Worm (Caenorhabditis elegans) whole organism, L3 larva: ENCODE results near the gene H12I19.115.

ENCODE experiments used
- R02D3.7 ChIP-seq: fragments of 150-350 bp; optimal IDR thresholded peaks from 2 replicates; lab custom pipeline; 2014; ENCODE audit warnings: missing biosample characterization, missing genetic modification characterization
- ZK546.5 ChIP-seq: sonication (generic microtip); optimal IDR thresholded peaks from 2 replicates; lab custom pipeline; 2017; ENCODE audit warnings: missing biosample characterization, missing genetic modification characterization
- aly-2 ChIP-seq: fragments of 150-350 bp; optimal IDR thresholded peaks from 2 replicates; lab custom pipeline; 2014; ENCODE audit warnings: missing biosample characterization, missing genetic modification characterization
- ceh-16 ChIP-seq: sonication (generic microtip); optimal IDR thresholded peaks from 2 replicates; lab custom pipeline; 2017; ENCODE audit warnings: missing biosample characterization, missing genetic modification characterization
- ceh-28 ChIP-seq: fragments of 150-350 bp; optimal IDR thresholded peaks from 2 replicates; lab custom pipeline; 2014; ENCODE audit warnings: missing biosample characterization, missing genetic modification reagents, missing genetic modification characterization
- ceh-82 ChIP-seq: fragments of 150-350 bp; optimal IDR thresholded peaks from 2 replicates; lab custom pipeline; 2014; ENCODE audit warnings: missing biosample characterization, missing genetic modification characterization
- ceh-9 ChIP-seq: sonication (generic microtip); optimal IDR thresholded peaks from 2 replicates; lab custom pipeline; 2018; ENCODE audit warnings: missing biosample characterization, missing genetic modification characterization
- egl-27 ChIP-seq: sonication (generic microtip); optimal IDR thresholded peaks from 4 replicates; lab custom pipeline; 2017; ENCODE audit warnings: missing biosample characterization, missing genetic modification reagents, missing genetic modification characterization
- egl-5 ChIP-seq: fragments of 150-350 bp; optimal IDR thresholded peaks from 2 replicates; lab custom pipeline; 2017; ENCODE audit warnings: missing biosample characterization, missing genetic modification reagents, missing genetic modification characterization, inconsistent platforms
- elt-2 ChIP-seq: sonication (generic microtip); optimal IDR thresholded peaks from 2 replicates; lab custom pipeline; 2016; ENCODE audit warnings: missing genetic modification reagents, mild to moderate bottlenecking, missing genetic modification characterization, missing compliant biosample characterization
- elt-3 ChIP-seq, 3 experiments: fragments of 150-350 bp in 1 of 3; sonication (generic microtip) in 2 of 3; optimal IDR thresholded peaks; 2 replicates in 2 of 3; 4 replicates in 1 of 3; lab custom pipeline; 2014 to 2017; ENCODE audit warnings: missing biosample characterization in 3 of 3, missing genetic modification characterization in 3 of 3
- eor-1 ChIP-seq, 2 experiments: fragments of 150-350 bp; optimal IDR thresholded peaks; 2 replicates each; lab custom pipeline; 2014 to 2018; ENCODE audit warnings: missing biosample characterization in 2 of 2, missing genetic modification characterization in 2 of 2
- fkh-10 ChIP-seq: sonication (generic microtip); optimal IDR thresholded peaks from 2 replicates; lab custom pipeline; 2017; ENCODE audit warnings: missing biosample characterization, missing genetic modification reagents, missing genetic modification characterization
- fkh-2 ChIP-seq: fragments of 150-350 bp; optimal IDR thresholded peaks from 2 replicates; lab custom pipeline; 2014; ENCODE audit warnings: missing biosample characterization, missing genetic modification reagents, missing genetic modification characterization
- fos-1 ChIP-seq: fragments of 150-350 bp; optimal IDR thresholded peaks from 2 replicates; lab custom pipeline; 2014; ENCODE audit warnings: missing biosample characterization, missing genetic modification characterization
- hmg-11 ChIP-seq: sonication (generic microtip); optimal IDR thresholded peaks from 2 replicates; lab custom pipeline; 2016; ENCODE audit warnings: missing genetic modification characterization, missing compliant biosample characterization
- jun-1 ChIP-seq: fragments of 150-350 bp; optimal IDR thresholded peaks from 2 replicates; lab custom pipeline; 2014; ENCODE audit warnings: missing biosample characterization, missing genetic modification reagents, missing genetic modification characterization
- lin-15B ChIP-seq: fragments of 150-350 bp; optimal IDR thresholded peaks from 2 replicates; lab custom pipeline; 2014; ENCODE audit warnings: missing biosample characterization, missing genetic modification characterization
- lin-39 ChIP-seq: fragments of 150-350 bp; optimal IDR thresholded peaks from 2 replicates; lab custom pipeline; 2018; ENCODE audit warnings: missing biosample characterization, missing genetic modification reagents, missing genetic modification characterization
- lsy-12 ChIP-seq: sonication (generic microtip); optimal IDR thresholded peaks from 2 replicates; lab custom pipeline; 2016; ENCODE audit warnings: mild to moderate bottlenecking, missing genetic modification characterization, missing compliant biosample characterization
- mdl-1 ChIP-seq: fragments of 150-350 bp; optimal IDR thresholded peaks from 2 replicates; lab custom pipeline; 2014; ENCODE audit warnings: missing biosample characterization, missing genetic modification characterization
- mml-1 ChIP-seq: fragments of 150-350 bp; sonication (generic microtip); optimal IDR thresholded peaks from 3 replicates; lab custom pipeline; 2014; ENCODE audit warnings: missing biosample characterization, missing genetic modification characterization
- nfya-1 ChIP-seq: sonication (generic microtip); optimal IDR thresholded peaks from 2 replicates; lab custom pipeline; 2017; ENCODE audit warnings: missing genetic modification characterization, mild to moderate bottlenecking, missing compliant biosample characterization, antibody characterized with exemption, moderate library complexity; ENCODE audit not compliant: insufficient read depth
- nhr-11 ChIP-seq: fragments of 150-350 bp; optimal IDR thresholded peaks from 2 replicates; lab custom pipeline; 2014; ENCODE audit warnings: missing biosample characterization, missing genetic modification characterization
- nhr-12 ChIP-seq: fragments of 150-350 bp; optimal IDR thresholded peaks from 2 replicates; lab custom pipeline; 2014; ENCODE audit warnings: missing biosample characterization, missing genetic modification characterization
- nhr-23 ChIP-seq: fragments of 150-350 bp; optimal IDR thresholded peaks from 2 replicates; lab custom pipeline; 2014; ENCODE audit warnings: missing biosample characterization, missing genetic modification reagents, missing genetic modification characterization
- nhr-237 ChIP-seq: fragments of 150-350 bp; optimal IDR thresholded peaks from 2 replicates; lab custom pipeline; 2014; ENCODE audit warnings: missing biosample characterization, missing genetic modification characterization
- nhr-28 ChIP-seq: fragments of 150-350 bp; optimal IDR thresholded peaks from 2 replicates; lab custom pipeline; 2014; ENCODE audit warnings: missing biosample characterization, missing genetic modification characterization
- nhr-43 ChIP-seq: sonication (generic microtip); optimal IDR thresholded peaks from 2 replicates; lab custom pipeline; 2016; ENCODE audit warnings: mild to moderate bottlenecking, missing genetic modification characterization, missing compliant biosample characterization; ENCODE audit not compliant: poor library complexity, severe bottlenecking
- nhr-67 ChIP-seq: fragments of 150-350 bp; optimal IDR thresholded peaks from 2 replicates; lab custom pipeline; 2014; ENCODE audit warnings: missing biosample characterization, missing genetic modification characterization
- pha-4 ChIP-seq: fragments of 150-350 bp; optimal IDR thresholded peaks from 2 replicates; lab custom pipeline; 2014; ENCODE audit warnings: missing biosample characterization, missing genetic modification reagents, missing genetic modification characterization
- pqm-1 ChIP-seq: fragments of 150-350 bp; optimal IDR thresholded peaks from 2 replicates; lab custom pipeline; 2017; ENCODE audit warnings: missing biosample characterization, missing genetic modification characterization, inconsistent platforms
- snpc-4 ChIP-seq: fragments of 150-350 bp; optimal IDR thresholded peaks from 2 replicates; lab custom pipeline; 2014; ENCODE audit warnings: missing biosample characterization, missing genetic modification characterization
- tbx-2 ChIP-seq: sonication (generic microtip); optimal IDR thresholded peaks from 2 replicates; lab custom pipeline; 2016; ENCODE audit warnings: mild to moderate bottlenecking, missing genetic modification characterization, missing compliant biosample characterization
- unc-62 ChIP-seq: fragments of 150-350 bp; sonication (generic microtip); optimal IDR thresholded peaks from 4 replicates; lab custom pipeline; 2014; ENCODE audit warnings: missing biosample characterization, missing genetic modification reagents, missing genetic modification characterization
- zag-1 ChIP-seq: fragments of 150-350 bp; optimal IDR thresholded peaks from 2 replicates; lab custom pipeline; 2014; ENCODE audit warnings: missing biosample characterization, missing genetic modification characterization
- ztf-11 ChIP-seq: fragments of 150-350 bp; optimal IDR thresholded peaks from 2 replicates; lab custom pipeline; 2014; ENCODE audit warnings: missing biosample characterization, missing genetic modification characterization
- ztf-4 ChIP-seq: fragments of 150-350 bp; optimal IDR thresholded peaks from 2 replicates; lab custom pipeline; 2014; ENCODE audit warnings: missing biosample characterization, missing genetic modification characterization

H12I19.115 gene

ce11 chrIV:14123956-14124355 lies 3.7 kb downstream of the H12I19.115 start, which contains the start of gene nkcc-1:
Gene nkcc-1 (minus strand): TSS chrIV:14124056.
- TF ChIP-seq nhr-67 (no peak), ceh-82 (tag; lab: Kevin White, UChicago) (no peak), lin-15B (no peak), nhr-11 (tag; lab: Kevin White, UChicago) (no peak), lin-39 (tag; lab: Kevin White, UChicago) (no peak), elt-3 (tag; optimal IDR thresholded peaks at IDR 0.05; lab: Kevin White, UChicago) (no peak), fkh-10 (no peak), egl-27 (no peak), ZK546.5 (tag; lab: Kevin White, UChicago) (no peak), pha-4 (no peak), fos-1 (tag; lab: Kevin White, UChicago) (no peak), ceh-28 (tag; lab: Kevin White, UChicago) (no peak), tbx-2 (no peak), pqm-1 (no peak), mml-1 (no peak), unc-62 (no peak), hmg-11 (tag; lab: Kevin White, UChicago) (no peak)

- TF ChIP-seq hmg-11 (tag; lab: Kevin White, UChicago), result no peak
- TF ChIP-seq nfya-1 (tag; lab: Kevin White, UChicago), result peak; percentile 81
- no peak for TF ChIP-seq mml-1
These were observed 8.3 kb downstream of the H12I19.115 start for ce11 chrIV:14119327-14119726.

ce11 chrIV:14115556-14115955 lies 12.1 kb downstream of the H12I19.115 start:
- TF ChIP-seq snpc-4 (peak; percentile 51), elt-2 (tag; lab: Kevin White, UChicago) (no peak)

- TF ChIP-seq nhr-12 (tag; lab: Kevin White, UChicago) (no peak), tbx-2 (no peak), unc-62 (no peak), eor-1 (tag; optimal IDR thresholded peaks at IDR 0.05; lab: Kevin White, UChicago) (no peak), lsy-12 (tag; lab: Kevin White, UChicago) (no peak), nhr-43 (tag; lab: Kevin White, UChicago) (no peak), nhr-237 (tag; lab: Kevin White, UChicago) (no peak), zag-1 (tag; lab: Kevin White, UChicago) (no peak), nhr-28 (tag; lab: Kevin White, UChicago) (no peak), ceh-82 (tag; lab: Kevin White, UChicago) (no peak), egl-5 (tag; lab: Kevin White, UChicago) (no peak), ztf-11 (tag; lab: Kevin White, UChicago) (no peak), pha-4 (no peak), nhr-11 (tag; lab: Kevin White, UChicago) (no peak), elt-2 (tag; lab: Kevin White, UChicago) (no peak), ztf-4 (tag; lab: Kevin White, UChicago) (no peak), mdl-1 (no peak), hmg-11 (tag; lab: Kevin White, UChicago) (no peak)
These were observed 12.6 kb downstream of the H12I19.115 start for ce11 chrIV:14115045-14115444.

- TF ChIP-seq nhr-67 (no peak), egl-5 (tag; lab: Kevin White, UChicago) (no peak), pqm-1 (no peak)
These were observed 13.3 kb downstream of the H12I19.115 start for ce11 chrIV:14114357-14114756.

- TF ChIP-seq jun-1 (tag; lab: Kevin White, UChicago) (no peak), fkh-2 (no peak), lin-15B (no peak), hmg-11 (tag; lab: Kevin White, UChicago) (no peak), R02D3.7 (tag; lab: Kevin White, UChicago) (no peak), pqm-1 (no peak), ceh-16 (no peak), egl-27 (no peak), eor-1 (tag; optimal IDR thresholded peaks at IDR 0.05; lab: Kevin White, UChicago) (no peak), ceh-9 (no peak), egl-5 (tag; lab: Kevin White, UChicago) (no peak), aly-2 (tag; lab: Kevin White, UChicago) (no peak), fkh-10 (no peak), nhr-11 (tag; lab: Kevin White, UChicago) (no peak), nhr-28 (tag; lab: Kevin White, UChicago) (no peak), ztf-4 (tag; lab: Kevin White, UChicago) (no peak), nhr-43 (tag; lab: Kevin White, UChicago) (no peak), nhr-23 (tag; lab: Kevin White, UChicago) (no peak), nhr-237 (tag; lab: Kevin White, UChicago) (no peak)
These were observed 14.0 kb downstream of the H12I19.115 start for ce11 chrIV:14113621-14114020.
